Worm (Caenorhabditis elegans) whole organism, young adult: ENCODE measurements around the gene T26C5.3.

ENCODE experiments used
- B0035.1 ChIP-seq: sonication (generic microtip); optimal IDR thresholded peaks from 2 replicates; lab custom pipeline; 2016; ENCODE audit warnings: missing genetic modification characterization, mild to moderate bottlenecking, missing compliant biosample characterization, missing genotype, missing genetic modification reagents
- B0336.3 ChIP-seq: fragments of 200-800 bp; sonication (Bioruptor generic); IDR thresholded peaks from 2 replicates; pipeline ENCODE4 v1.3.6; 2022; ENCODE audit warnings: missing genetic modification characterization, missing compliant biosample characterization
- C06A6.2 ChIP-seq: fragments of 200-800 bp; sonication (Bioruptor generic); conservative IDR thresholded peaks from 2 replicates; pipeline ENCODE4 v1.3.6; 2022; ENCODE audit warnings: missing genetic modification characterization, missing compliant biosample characterization
- D2030.7 ChIP-seq: fragments of 200-800 bp; sonication (Bioruptor generic); IDR thresholded peaks from 2 replicates; pipeline ENCODE4 v1.3.6; 2022; ENCODE audit warnings: missing genetic modification reagents, missing genetic modification characterization, missing compliant biosample characterization
- F37B4.10 ChIP-seq: fragments of 200-800 bp; sonication (Bioruptor generic); IDR thresholded peaks from 2 replicates; pipeline ENCODE4 v1.3.6; 2022; ENCODE audit warnings: missing genetic modification characterization, missing compliant biosample characterization
- F52B5.7 ChIP-seq: sonication (generic microtip); optimal IDR thresholded peaks from 2 replicates; lab custom pipeline; 2016; ENCODE audit warnings: mild to moderate bottlenecking, missing genetic modification characterization, missing compliant biosample characterization
- F55B11.4 ChIP-seq: sonication (generic microtip); optimal IDR thresholded peaks from 2 replicates; lab custom pipeline; 2016; ENCODE audit warnings: missing compliant biosample characterization, missing genetic modification characterization, borderline replicate concordance; ENCODE audit not compliant: insufficient read depth
- F57C9.4 ChIP-seq: sonication (generic microtip); optimal IDR thresholded peaks from 2 replicates; lab custom pipeline; 2017; ENCODE audit warnings: mild to moderate bottlenecking, missing genetic modification characterization, missing compliant biosample characterization
- K11D2.4 ChIP-seq: fragments of 200-800 bp; sonication (Bioruptor generic); IDR thresholded peaks from 2 replicates; pipeline ENCODE4 v1.3.6; 2022; ENCODE audit warnings: missing genetic modification reagents, missing genetic modification characterization, missing compliant biosample characterization
- Y53F4B.3 ChIP-seq: fragments of 200-800 bp; sonication (Bioruptor generic); IDR thresholded peaks from 2 replicates; pipeline ENCODE4 v1.3.6; 2022; ENCODE audit warnings: missing genetic modification reagents, missing genetic modification characterization, missing compliant biosample characterization
- aptf-2 ChIP-seq: fragments of 200-800 bp; sonication (Bioruptor generic); conservative IDR thresholded peaks from 2 replicates; pipeline ENCODE4 v1.3.6; 2022; ENCODE audit warnings: missing genetic modification reagents, missing genetic modification characterization, missing compliant biosample characterization
- aptf-3 ChIP-seq: fragments of 200-800 bp; sonication (Bioruptor generic); IDR thresholded peaks from 2 replicates; pipeline ENCODE4 v1.3.6; 2022; ENCODE audit warnings: missing genetic modification characterization, missing compliant biosample characterization
- athp-1 ChIP-seq: sonication (generic microtip); optimal IDR thresholded peaks from 2 replicates; lab custom pipeline; 2017; ENCODE audit warnings: mild to moderate bottlenecking, missing genetic modification characterization, missing compliant biosample characterization
- attf-3 ChIP-seq: fragments of 200-800 bp; sonication (Bioruptor generic); conservative IDR thresholded peaks from 2 replicates; pipeline ENCODE4 v1.3.6; 2022; ENCODE audit warnings: missing genetic modification reagents, missing genetic modification characterization, missing compliant biosample characterization
- bed-1 ChIP-seq: fragments of 200-800 bp; sonication (Bioruptor generic); IDR thresholded peaks from 2 replicates; pipeline ENCODE4 v1.3.6; 2022; ENCODE audit warnings: missing genetic modification reagents, missing genetic modification characterization, missing compliant biosample characterization
- bed-2 ChIP-seq: fragments of 200-800 bp; sonication (Bioruptor generic); IDR thresholded peaks from 2 replicates; pipeline ENCODE4 v1.3.6; 2022; ENCODE audit warnings: missing genetic modification reagents, missing genetic modification characterization, missing compliant biosample characterization
- cebp-1 ChIP-seq, 2 experiments: fragments of 200-800 bp in 1 of 2; sonication (Bioruptor generic) in 1 of 2; sonication (generic microtip) in 1 of 2; IDR thresholded peaks in 1 of 2; optimal IDR thresholded peaks in 1 of 2; 2 replicates each; pipeline versions ENCODE4 v1.3.6 to Lab custom; 2017 to 2022; ENCODE audit warnings: missing compliant biosample characterization in 2 of 2, missing genetic modification characterization in 2 of 2, mild to moderate bottlenecking in 1 of 2, missing genetic modification reagents in 1 of 2, moderate library complexity in 1 of 2
- cebp-2 ChIP-seq: fragments of 200-800 bp; sonication (Bioruptor generic); IDR thresholded peaks from 2 replicates; pipeline ENCODE4 v1.3.6; 2022; ENCODE audit warnings: missing genetic modification characterization, missing compliant biosample characterization
- ceh-100 ChIP-seq: fragments of 200-800 bp; sonication (Bioruptor generic); IDR thresholded peaks from 2 replicates; pipeline ENCODE4 v1.3.6; 2022; ENCODE audit warnings: missing genetic modification reagents, missing genetic modification characterization, missing compliant biosample characterization
- ceh-27 ChIP-seq: fragments of 200-800 bp; sonication (Bioruptor generic); optimal IDR thresholded peaks from 2 replicates; lab custom pipeline; 2018; ENCODE audit warnings: mild to moderate bottlenecking, missing genetic modification characterization, moderate library complexity, missing compliant biosample characterization
- ceh-58 ChIP-seq: fragments of 200-800 bp; sonication (Bioruptor generic); IDR thresholded peaks from 2 replicates; pipeline ENCODE4 v1.3.6; 2022; ENCODE audit warnings: missing genetic modification characterization, missing compliant biosample characterization
- chd-7 ChIP-seq: sonication (generic microtip); optimal IDR thresholded peaks from 2 replicates; lab custom pipeline; 2016; ENCODE audit warnings: mild to moderate bottlenecking, missing genetic modification characterization, moderate library complexity, missing compliant biosample characterization
- dpff-1 ChIP-seq: sonication (generic microtip); optimal IDR thresholded peaks from 2 replicates; lab custom pipeline; 2017; ENCODE audit warnings: mild to moderate bottlenecking, missing genetic modification characterization, missing compliant biosample characterization
- efl-1 ChIP-seq: fragments of 150-350 bp; optimal IDR thresholded peaks from 2 replicates; lab custom pipeline; 2014; ENCODE audit warnings: missing biosample characterization, missing genetic modification reagents, missing genetic modification characterization
- him-1 ChIP-seq: sonication (generic microtip); optimal IDR thresholded peaks from 2 replicates; lab custom pipeline; 2016; ENCODE audit warnings: missing genotype, missing genetic modification reagents, missing genetic modification characterization, missing compliant biosample characterization
- hlh-12 ChIP-seq: sonication (generic microtip); optimal IDR thresholded peaks from 2 replicates; lab custom pipeline; 2016; ENCODE audit warnings: missing genetic modification characterization, missing compliant biosample characterization
- lag-1 ChIP-seq: fragments of 200-800 bp; sonication (Bioruptor generic); IDR thresholded peaks from 2 replicates; pipeline ENCODE4 v1.3.6; 2022; ENCODE audit warnings: missing genetic modification reagents, missing genetic modification characterization, missing compliant biosample characterization
- let-526 ChIP-seq: fragments of 200-800 bp; sonication (Bioruptor generic); IDR thresholded peaks from 2 replicates; pipeline ENCODE4 v1.3.6; 2022; ENCODE audit warnings: missing genetic modification reagents, missing genetic modification characterization, missing compliant biosample characterization
- lin-40 ChIP-seq: sonication (generic microtip); optimal IDR thresholded peaks from 2 replicates; lab custom pipeline; 2016; ENCODE audit warnings: missing genetic modification characterization, mild to moderate bottlenecking, missing compliant biosample characterization, missing genotype, missing genetic modification reagents
- lir-1 ChIP-seq: fragments of 200-800 bp; sonication (Bioruptor generic); conservative IDR thresholded peaks from 2 replicates; pipeline ENCODE4 v1.3.6; 2022; ENCODE audit warnings: missing genetic modification reagents, missing genetic modification characterization, missing compliant biosample characterization
- lsy-27 ChIP-seq: sonication (generic microtip); optimal IDR thresholded peaks from 2 replicates; lab custom pipeline; 2017; ENCODE audit warnings: missing genetic modification characterization, mild to moderate bottlenecking, missing compliant biosample characterization, antibody characterized with exemption, missing genotype, borderline replicate concordance; ENCODE audit not compliant: insufficient read depth
- madf-10 ChIP-seq: sonication (generic microtip); optimal IDR thresholded peaks from 2 replicates; lab custom pipeline; 2016; ENCODE audit warnings: mild to moderate bottlenecking, missing genetic modification characterization, missing compliant biosample characterization
- mel-28 ChIP-seq: sonication (generic microtip); optimal IDR thresholded peaks from 2 replicates; lab custom pipeline; 2016; ENCODE audit warnings: borderline replicate concordance, mild to moderate bottlenecking, missing genetic modification characterization, missing compliant biosample characterization
- mxl-1 ChIP-seq: sonication (generic microtip); optimal IDR thresholded peaks from 2 replicates; lab custom pipeline; 2016; ENCODE audit warnings: missing genetic modification characterization, missing compliant biosample characterization
- nhr-27 ChIP-seq: fragments of 200-800 bp; sonication (Bioruptor generic); optimal IDR thresholded peaks from 2 replicates; lab custom pipeline; 2018; ENCODE audit warnings: mild to moderate bottlenecking, missing genetic modification characterization, moderate library complexity, missing compliant biosample characterization
- nhr-80 ChIP-seq: sonication (generic microtip); optimal IDR thresholded peaks from 2 replicates; lab custom pipeline; 2016; ENCODE audit warnings: missing genetic modification characterization, missing compliant biosample characterization
- nhr-90 ChIP-seq: sonication (generic microtip); optimal IDR thresholded peaks from 2 replicates; lab custom pipeline; 2016; ENCODE audit warnings: missing genotype, mild to moderate bottlenecking, missing genetic modification characterization, missing compliant biosample characterization
- pbrm-1 ChIP-seq: fragments of 200-800 bp; sonication (Bioruptor generic); IDR thresholded peaks from 2 replicates; pipeline ENCODE4 v1.3.6; 2022; ENCODE audit warnings: missing genetic modification reagents, missing genetic modification characterization, missing compliant biosample characterization
- pha-4 ChIP-seq: fragments of 150-350 bp; sonication (generic microtip); optimal IDR thresholded peaks from 2 replicates; lab custom pipeline; 2014; ENCODE audit warnings: missing biosample characterization, missing genetic modification reagents, missing genetic modification characterization
- rcor-1 ChIP-seq: fragments of 200-800 bp; sonication (Bioruptor generic); IDR thresholded peaks from 2 replicates; pipeline ENCODE4 v1.3.6; 2022; ENCODE audit warnings: missing genetic modification reagents, missing genetic modification characterization, missing compliant biosample characterization
- rec-8 ChIP-seq, 2 experiments: sonication (generic microtip); optimal IDR thresholded peaks; 2 replicates each; lab custom pipeline; 2016; ENCODE audit warnings: mild to moderate bottlenecking in 2 of 2, missing genetic modification characterization in 2 of 2, missing genetic modification reagents in 2 of 2, missing genotype in 2 of 2, missing biosample characterization in 1 of 2, missing compliant biosample characterization in 1 of 2, moderate library complexity in 1 of 2
- repo-1 ChIP-seq: sonication (generic microtip); optimal IDR thresholded peaks from 2 replicates; lab custom pipeline; 2017; ENCODE audit warnings: mild to moderate bottlenecking, missing genetic modification characterization, missing compliant biosample characterization
- snpc-1.1 ChIP-seq: sonication (generic microtip); optimal IDR thresholded peaks from 2 replicates; lab custom pipeline; 2017; ENCODE audit warnings: missing genetic modification characterization, mild to moderate bottlenecking, missing compliant biosample characterization, antibody characterized with exemption, moderate library complexity, missing genotype, missing genetic modification reagents; ENCODE audit not compliant: insufficient read depth
- sptf-2 ChIP-seq: fragments of 200-800 bp; sonication (Bioruptor generic); optimal IDR thresholded peaks from 2 replicates; lab custom pipeline; 2018; ENCODE audit warnings: mild to moderate bottlenecking, missing genetic modification characterization, missing compliant biosample characterization
- tlf-1 ChIP-seq: fragments of 200-800 bp; sonication (Bioruptor generic); optimal IDR thresholded peaks from 2 replicates; lab custom pipeline; 2018; ENCODE audit warnings: mild to moderate bottlenecking, missing genetic modification characterization, missing compliant biosample characterization
- zfh-2 ChIP-seq: fragments of 200-800 bp; sonication (Bioruptor generic); conservative IDR thresholded peaks from 2 replicates; pipeline ENCODE4 v1.3.6; 2022; ENCODE audit warnings: missing genetic modification reagents, missing genetic modification characterization, missing compliant biosample characterization
- ztf-22 ChIP-seq: fragments of 200-800 bp; sonication (Bioruptor generic); optimal IDR thresholded peaks from 2 replicates; lab custom pipeline; 2018; ENCODE audit warnings: mild to moderate bottlenecking, missing genetic modification characterization, moderate library complexity, missing compliant biosample characterization
- ztf-6 ChIP-seq: fragments of 200-800 bp; sonication (Bioruptor generic); IDR thresholded peaks from 2 replicates; pipeline ENCODE4 v1.3.6; 2022; ENCODE audit warnings: missing genetic modification reagents, missing genetic modification characterization, missing compliant biosample characterization

Gene T26C5.3

ce11 chrII:9211684-9212083, 24.7 kb upstream of the T26C5.3 start (continued):
- no peak for TF ChIP-seq F55B11.4 (tag; lab: Kevin White, UChicago)
- no peak for TF ChIP-seq F52B5.7 (tag; lab: Kevin White, UChicago)
- peak; percentile 62 for TF ChIP-seq attf-3 (GFP tag; lab: Robert Waterston, UW)
- TF ChIP-seq snpc-1.1 (tag; lab: Kevin White, UChicago) = peak; percentile 94
- no peak for TF ChIP-seq dpff-1 (tag; lab: Kevin White, UChicago)
- no peak for TF ChIP-seq aptf-3 (GFP tag; lab: Robert Waterston, UW)
- TF ChIP-seq tlf-1 (GFP tag; lab: Kevin White, UChicago) = no peak
- no peak for TF ChIP-seq ceh-27 (GFP tag; lab: Kevin White, UChicago)
- no peak for TF ChIP-seq ztf-6 (GFP tag; lab: Robert Waterston, UW)
- no peak for TF ChIP-seq K11D2.4 (GFP tag; lab: Robert Waterston, UW)
- TF ChIP-seq aptf-2 = no peak
- no peak for TF ChIP-seq chd-7
- TF ChIP-seq pbrm-1 (GFP tag; lab: Robert Waterston, UW) = 0 out of 2 replicates have a peak, but pooled peaks have one; percentile 35
- TF ChIP-seq pha-4 = no peak
- TF ChIP-seq repo-1 (tag; lab: Kevin White, UChicago) = peak; percentile 57
- peak; percentile 59; the same call in 1 of the 2 replicates for TF ChIP-seq rcor-1
- TF ChIP-seq lir-1 (GFP tag; lab: Robert Waterston, UW) = no peak
- TF ChIP-seq bed-2 (GFP tag; lab: Robert Waterston, UW) = no peak
- TF ChIP-seq bed-1 (GFP tag; lab: Robert Waterston, UW) = no peak
- peak; percentile 79 for TF ChIP-seq D2030.7 (GFP tag; lab: Robert Waterston, UW)
- peak; percentile 16 for TF ChIP-seq mxl-1 (tag; lab: Kevin White, UChicago)
- no peak for TF ChIP-seq lag-1 (GFP tag; lab: Robert Waterston, UW)
- TF ChIP-seq nhr-90 = peak; percentile 65
- TF ChIP-seq C06A6.2 = no peak
- no peak for TF ChIP-seq sptf-2
- TF ChIP-seq madf-10 (tag; lab: Kevin White, UChicago) = peak; percentile 26
- no peak for TF ChIP-seq nhr-27 (tag; lab: Kevin White, UChicago)
- TF ChIP-seq efl-1 (GFP tag; lab: Kevin White, UChicago) = no peak
- TF ChIP-seq cebp-1 (GFP tag; IDR thresholded peaks at IDR 0.05; lab: Robert Waterston, UW) = no peak
- TF ChIP-seq cebp-1 (tag; optimal IDR thresholded peaks at IDR 0.05; lab: Kevin White, UChicago) = no peak
- TF ChIP-seq ceh-100 (GFP tag; lab: Robert Waterston, UW) = peak; percentile 40; the same call in 1 of the 2 replicates
- TF ChIP-seq him-1 = peak; percentile 81
- TF ChIP-seq B0035.1 (tag; lab: Kevin White, UChicago) = no peak
- no peak for TF ChIP-seq lin-40
- no peak for TF ChIP-seq rec-8 (tag; optimal IDR thresholded peaks at IDR 0.05; lab: Kevin White, UChicago)
- no peak for TF ChIP-seq ztf-22 (GFP tag; lab: Kevin White, UChicago)
- TF ChIP-seq nhr-80 (tag; lab: Kevin White, UChicago) = peak; percentile 28
- no peak for TF ChIP-seq let-526 (GFP tag; lab: Robert Waterston, UW)
- TF ChIP-seq F37B4.10 (GFP tag; lab: Robert Waterston, UW) = no peak
- no peak for TF ChIP-seq hlh-12 (tag; lab: Kevin White, UChicago)
- no peak for TF ChIP-seq zfh-2
- no peak for TF ChIP-seq F57C9.4
- TF ChIP-seq cebp-2 (GFP tag; lab: Robert Waterston, UW) = no peak
- no peak for TF ChIP-seq ceh-58 (GFP tag; lab: Robert Waterston, UW)
- no peak for TF ChIP-seq mel-28 (tag; lab: Kevin White, UChicago)
- no peak for TF ChIP-seq Y53F4B.3 (GFP tag; lab: Robert Waterston, UW)
- TF ChIP-seq athp-1 (tag; lab: Kevin White, UChicago) = peak; percentile 11
- TF ChIP-seq lsy-27 (tag; lab: Kevin White, UChicago) = no peak
- peak; percentile 73; the same call in 1 of the 2 replicates for TF ChIP-seq B0336.3 (GFP tag; lab: Robert Waterston, UW)
